Fruit fly (Drosophila melanogaster) whole organism, embryonic: Measurements from ENCODE around the gene mTTF.

Experiments used
- Atf6 ChIP-seq: fragments of 200-800 bp; sonication (Bioruptor generic); IDR thresholded peaks from 2 replicates; pipeline ENCODE4 v1.3.6; 2022; ENCODE audit warnings: missing biosample characterization, missing genetic modification characterization
- BtbVII ChIP-seq: fragments of 200-800 bp; sonication (Bioruptor generic); optimal IDR thresholded peaks from 3 replicates; lab custom pipeline; 2017; ENCODE audit warnings: missing biosample characterization, mild to moderate bottlenecking, missing genetic modification characterization
- CG10366 ChIP-seq: fragments of 200-800 bp; sonication (Bioruptor generic); IDR thresholded peaks from 2 replicates; pipeline ENCODE4 v1.3.6; 2022; ENCODE audit warnings: missing biosample characterization, missing genetic modification characterization
- CG10654 ChIP-seq: fragments of 200-800 bp; sonication (Bioruptor generic); optimal IDR thresholded peaks from 2 replicates; lab custom pipeline; 2016; ENCODE audit warnings: missing biosample characterization, missing genetic modification characterization
- CG11456 ChIP-seq: fragments of 200-800 bp; sonication (Bioruptor generic); IDR thresholded peaks from 3 replicates; pipeline ENCODE4 v1.3.6; 2022; ENCODE audit warnings: missing biosample characterization, missing genetic modification characterization
- CG13296 ChIP-seq: fragments of 200-800 bp; sonication (Bioruptor generic); optimal IDR thresholded peaks from 3 replicates; lab custom pipeline; 2018; ENCODE audit warnings: missing biosample characterization, mild to moderate bottlenecking, missing genetic modification characterization
- CG14014 ChIP-seq: fragments of 200-800 bp; sonication (Bioruptor generic); IDR thresholded peaks from 2 replicates; pipeline ENCODE4 v1.3.6; 2022; ENCODE audit warnings: missing biosample characterization, missing genetic modification characterization
- CG16863 ChIP-seq: fragments of 200-800 bp; sonication (Bioruptor generic); optimal IDR thresholded peaks from 3 replicates; lab custom pipeline; 2016; ENCODE audit warnings: missing biosample characterization, missing genetic modification characterization
- CG2202 ChIP-seq: fragments of 200-800 bp; sonication (Bioruptor generic); optimal IDR thresholded peaks from 2 replicates; lab custom pipeline; 2018; ENCODE audit warnings: missing biosample characterization, mild to moderate bottlenecking, missing genetic modification characterization
- CG31224 ChIP-seq: fragments of 200-800 bp; sonication (Bioruptor generic); IDR thresholded peaks from 2 replicates; pipeline ENCODE4 v1.3.6; 2022; ENCODE audit warnings: missing biosample characterization, missing genetic modification characterization
- CG32532 ChIP-seq: fragments of 200-800 bp; sonication (Bioruptor generic); IDR thresholded peaks from 2 replicates; pipeline ENCODE4 v1.3.6; 2022; ENCODE audit warnings: missing biosample characterization, missing genetic modification characterization
- CG3847 ChIP-seq: fragments of 200-800 bp; sonication (Bioruptor generic); IDR thresholded peaks from 2 replicates; pipeline ENCODE4 v1.3.6; 2022; ENCODE audit warnings: missing biosample characterization, missing genetic modification characterization
- CG6813 ChIP-seq: fragments of 200-800 bp; sonication (Bioruptor generic); optimal IDR thresholded peaks from 2 replicates; lab custom pipeline; 2017; ENCODE audit warnings: missing biosample characterization, missing genetic modification characterization, mild to moderate bottlenecking, moderate library complexity, missing genetic modification reagents
- CG7786 ChIP-seq: fragments of 200-800 bp; sonication (Bioruptor generic); optimal IDR thresholded peaks from 2 replicates; lab custom pipeline; 2016; ENCODE audit warnings: missing biosample characterization, missing genetic modification characterization
- CG8281 ChIP-seq: fragments of 200-800 bp; sonication (Bioruptor generic); optimal IDR thresholded peaks from 2 replicates; lab custom pipeline; 2018; ENCODE audit warnings: missing biosample characterization, mild to moderate bottlenecking, missing genetic modification characterization, moderate library complexity
- CG8290 ChIP-seq, 3 experiments: fragments of 200-800 bp; sonication (Bioruptor generic); optimal IDR thresholded peaks; 2 replicates each; lab custom pipeline; 2016 to 2019; ENCODE audit warnings: missing biosample characterization in 3 of 3, missing genetic modification characterization in 3 of 3, mild to moderate bottlenecking in 2 of 3, moderate library complexity in 1 of 3
- CG9609 ChIP-seq: fragments of 200-800 bp; sonication (Bioruptor generic); optimal IDR thresholded peaks from 3 replicates; lab custom pipeline; 2016; ENCODE audit warnings: missing biosample characterization, missing genetic modification characterization
- Chrac-16 ChIP-seq: fragments of 200-800 bp; sonication (Bioruptor generic); optimal IDR thresholded peaks from 3 replicates; lab custom pipeline; 2016; ENCODE audit warnings: missing biosample characterization, missing genetic modification characterization
- Dfd ChIP-seq, 2 experiments: fragments of >200 bp; optimal IDR thresholded peaks; 2 replicates each; lab custom pipeline; 2017; ENCODE audit warnings: missing biosample characterization in 2 of 2, missing genetic modification characterization in 2 of 2
- Ets65A ChIP-seq: fragments of 200-800 bp; sonication (Bioruptor generic); peaks from one replicate; lab custom pipeline; 2016; ENCODE audit warnings: missing biosample characterization, missing genetic modification characterization
- HHEX ChIP-seq: fragments of 200-800 bp; sonication (Bioruptor generic); optimal IDR thresholded peaks from 3 replicates; lab custom pipeline; 2017; ENCODE audit warnings: missing biosample characterization, mild to moderate bottlenecking, missing genetic modification characterization, missing genetic modification reagents
- HLH3B ChIP-seq: fragments of 200-800 bp; sonication (Bioruptor generic); IDR thresholded peaks from 2 replicates; pipeline ENCODE4 v1.3.6; 2022; ENCODE audit warnings: missing biosample characterization, missing genetic modification characterization
- HLH54F ChIP-seq: fragments of 200-800 bp; sonication (Bioruptor generic); optimal IDR thresholded peaks from 3 replicates; lab custom pipeline; 2016; ENCODE audit warnings: missing biosample characterization, missing genetic modification characterization
- Hr51 ChIP-seq, 2 experiments: fragments of 200-800 bp; sonication (Bioruptor generic); optimal IDR thresholded peaks; 2 replicates in 1 of 2; 3 replicates in 1 of 2; lab custom pipeline; 2016 to 2018; ENCODE audit warnings: missing biosample characterization in 2 of 2, missing genetic modification characterization in 2 of 2, mild to moderate bottlenecking in 1 of 2, moderate library complexity in 1 of 2
- Hr78 ChIP-seq, 2 experiments: fragments of 200-800 bp in 1 of 2; fragments of >200 bp in 1 of 2; sonication (Bioruptor generic) in 1 of 2; optimal IDR thresholded peaks; 2 replicates each; lab custom pipeline; 2017 to 2019; ENCODE audit warnings: missing biosample characterization in 2 of 2, missing genetic modification characterization in 2 of 2, mild to moderate bottlenecking in 1 of 2, moderate library complexity in 1 of 2
- Hsf ChIP-seq: fragments of 200-800 bp; sonication (Bioruptor generic); optimal IDR thresholded peaks from 3 replicates; lab custom pipeline; 2016; ENCODE audit warnings: missing biosample characterization, missing genetic modification characterization
- NC2α ChIP-seq: fragments of 200-800 bp; sonication (Bioruptor generic); optimal IDR thresholded peaks from 2 replicates; lab custom pipeline; 2016; ENCODE audit warnings: missing biosample characterization, missing genetic modification characterization
- Oli ChIP-seq: fragments of 200-800 bp; sonication (Bioruptor generic); optimal IDR thresholded peaks from 2 replicates; lab custom pipeline; 2018; ENCODE audit warnings: missing biosample characterization, mild to moderate bottlenecking, missing genetic modification characterization, moderate library complexity
- croc ChIP-seq: fragments of 200-800 bp; sonication (Bioruptor generic); conservative IDR thresholded peaks from 3 replicates; pipeline ENCODE4 v1.3.6; 2022; ENCODE audit warnings: missing biosample characterization, missing genetic modification characterization
- dmrt99B ChIP-seq: fragments of 200-800 bp; sonication (Bioruptor generic); optimal IDR thresholded peaks from 2 replicates; lab custom pipeline; 2018; ENCODE audit warnings: missing biosample characterization, mild to moderate bottlenecking, missing genetic modification characterization, moderate library complexity
- esg ChIP-seq: fragments of 200-800 bp; sonication (Bioruptor generic); conservative IDR thresholded peaks from 2 replicates; pipeline ENCODE4 v1.3.6; 2022; ENCODE audit warnings: missing biosample characterization, missing genetic modification characterization
- fd3F ChIP-seq: fragments of 200-800 bp; sonication (Bioruptor generic); optimal IDR thresholded peaks from 2 replicates; lab custom pipeline; 2018; ENCODE audit warnings: missing biosample characterization, mild to moderate bottlenecking, missing genetic modification characterization, moderate library complexity
- fd64A ChIP-seq: fragments of 200-800 bp; sonication (Bioruptor generic); optimal IDR thresholded peaks from 3 replicates; lab custom pipeline; 2018; ENCODE audit warnings: missing biosample characterization, mild to moderate bottlenecking, missing genetic modification characterization
- grau ChIP-seq: fragments of 200-800 bp; optimal IDR thresholded peaks from 3 replicates; lab custom pipeline; 2019; ENCODE audit warnings: missing biosample characterization, mild to moderate bottlenecking, missing genetic modification characterization, moderate library complexity
- lab ChIP-seq: fragments of 200-800 bp; sonication (Bioruptor generic); optimal IDR thresholded peaks from 3 replicates; lab custom pipeline; 2017; ENCODE audit warnings: missing biosample characterization, missing genetic modification characterization, mild to moderate bottlenecking, moderate library complexity, missing genetic modification reagents
- lilli ChIP-seq: fragments of 200-800 bp; sonication (Bioruptor generic); optimal IDR thresholded peaks from 3 replicates; lab custom pipeline; 2016; ENCODE audit warnings: missing biosample characterization, missing genetic modification characterization
- mam ChIP-seq: fragments of 200-800 bp; sonication (Bioruptor generic); optimal IDR thresholded peaks from 3 replicates; lab custom pipeline; 2016; ENCODE audit warnings: missing biosample characterization, missing genetic modification characterization
- nau ChIP-seq: fragments of 200-800 bp; sonication (Bioruptor generic); optimal IDR thresholded peaks from 3 replicates; lab custom pipeline; 2017; ENCODE audit warnings: missing biosample characterization, mild to moderate bottlenecking, missing genetic modification characterization, missing genetic modification reagents
- oc ChIP-seq: fragments of 200-800 bp; sonication (Bioruptor generic); optimal IDR thresholded peaks from 2 replicates; lab custom pipeline; 2018; ENCODE audit warnings: missing biosample characterization, mild to moderate bottlenecking, missing genetic modification characterization, moderate library complexity
- pb ChIP-seq: fragments of 200-800 bp; sonication (Bioruptor generic); optimal IDR thresholded peaks from 3 replicates; lab custom pipeline; 2016; ENCODE audit warnings: missing biosample characterization, missing genetic modification characterization
- phol ChIP-seq: fragments of 200-800 bp; sonication (Bioruptor generic); optimal IDR thresholded peaks from 3 replicates; lab custom pipeline; 2018; ENCODE audit warnings: missing biosample characterization, mild to moderate bottlenecking, missing genetic modification characterization, moderate library complexity
- sisA ChIP-seq: fragments of 200-800 bp; sonication (Bioruptor generic); IDR thresholded peaks from 2 replicates; pipeline ENCODE4 v1.3.6; 2022; ENCODE audit warnings: missing biosample characterization, missing genetic modification characterization
- sqz ChIP-seq: fragments of 200-800 bp; sonication (Bioruptor generic); optimal IDR thresholded peaks from 3 replicates; lab custom pipeline; 2018; ENCODE audit warnings: missing biosample characterization, mild to moderate bottlenecking, missing genetic modification characterization
- sug ChIP-seq: fragments of 200-800 bp; optimal IDR thresholded peaks from 2 replicates; lab custom pipeline; 2019; ENCODE audit warnings: missing biosample characterization, mild to moderate bottlenecking, missing genetic modification characterization, moderate library complexity
- tgo ChIP-seq: fragments of 200-800 bp; sonication (Bioruptor generic); IDR thresholded peaks from 3 replicates; pipeline ENCODE4 v1.3.6; 2022; ENCODE audit warnings: missing biosample characterization, missing genetic modification characterization
- ttk ChIP-seq: fragments of 200-800 bp; sonication (Bioruptor generic); IDR thresholded peaks from 2 replicates; pipeline ENCODE4 v2.1.2; 2022; ENCODE audit warnings: missing biosample characterization, missing genetic modification characterization
- tx ChIP-seq: fragments of 200-800 bp; sonication (Bioruptor generic); optimal IDR thresholded peaks from 2 replicates; lab custom pipeline; 2016; ENCODE audit warnings: missing biosample characterization, missing genetic modification characterization
- zfh1 ChIP-seq: fragments of 200-800 bp; sonication (Bioruptor generic); IDR thresholded peaks from 3 replicates; pipeline ENCODE4 v1.3.6; 2022; ENCODE audit warnings: missing biosample characterization, missing genetic modification characterization

The mTTF gene

DNA sequence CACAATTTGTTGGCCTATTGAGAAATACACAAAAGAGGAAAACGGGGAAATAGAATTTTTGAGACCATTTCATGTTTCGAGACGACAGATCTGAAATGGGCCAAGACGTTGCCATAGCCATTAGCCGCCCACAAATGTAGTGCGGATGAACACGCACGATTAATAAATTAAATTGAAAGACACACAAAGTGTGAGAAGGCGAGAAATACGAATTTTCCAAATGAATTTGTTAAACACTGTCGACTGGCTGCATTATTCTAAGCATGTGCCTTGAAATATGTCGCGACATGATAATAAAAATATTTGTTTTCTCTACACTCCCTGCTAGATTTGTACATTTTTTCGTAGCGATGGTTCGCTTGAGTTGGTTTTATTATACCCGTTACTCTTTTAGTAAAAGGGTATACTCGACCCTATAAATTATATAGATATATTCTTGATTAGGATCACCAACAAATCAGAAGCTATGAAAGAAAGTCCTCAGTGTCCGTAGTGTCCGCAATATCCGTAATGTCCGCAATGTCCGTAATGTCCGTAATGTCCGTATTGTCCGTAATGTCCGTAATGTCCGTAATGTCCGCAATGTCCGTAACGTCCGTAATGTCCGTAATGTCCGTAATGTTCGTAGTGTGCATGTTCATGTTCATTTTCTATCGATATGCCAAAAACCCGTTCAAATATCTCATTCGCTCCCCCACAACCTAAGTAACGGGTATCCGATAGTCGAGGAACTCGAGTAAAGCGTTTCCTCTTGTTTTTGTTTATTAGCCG, 28.1 kb upstream of the mTTF start (continued):
- TF ChIP-seq Atf6 = peak; percentile 48; the same call in 1 of the 2 replicates
- no peak for TF ChIP-seq Hr78 (GFP tag; optimal IDR thresholded peaks at IDR 0.05; lab: Kevin White, UChicago)
- TF ChIP-seq Dfd (GFP tag; optimal IDR thresholded peaks at IDR 0.05; lab: Kevin White, UChicago) = no peak
- 0 out of 2 replicates have a peak, but pooled peaks have one; percentile 20 for TF ChIP-seq CG14014
- peak; percentile 9 for TF ChIP-seq CG7786 (GFP tag; lab: Kevin White, UChicago)
- TF ChIP-seq CG10654 (GFP tag; lab: Kevin White, UChicago) = peak; percentile 50
- TF ChIP-seq CG3847 (GFP tag; lab: Robert Waterston, UW) = peak; percentile 42; the same call in 1 of the 2 replicates
- peak; percentile 36 for TF ChIP-seq HHEX
- TF ChIP-seq HLH54F (GFP tag; lab: Kevin White, UChicago) = peak; percentile 1
- peak; percentile 45 for TF ChIP-seq CG16863
- TF ChIP-seq CG13296 = no peak
- TF ChIP-seq CG31224 = 0 out of 2 replicates have a peak, but pooled peaks have one; percentile 29
- no peak for TF ChIP-seq mam (GFP tag; lab: Kevin White, UChicago)
- peak; percentile 66 for TF ChIP-seq phol (tag; lab: Kevin White, UChicago)
- TF ChIP-seq CG8281 (tag; lab: Kevin White, UChicago) = peak; percentile 6
- peak; percentile 34; the same call in 1 of the 2 replicates for TF ChIP-seq ttk (GFP tag; lab: Robert Waterston, UW)
- TF ChIP-seq oc = no peak
- TF ChIP-seq esg (GFP tag; lab: Robert Waterston, UW) = 0 out of 2 replicates have a peak, but pooled peaks have one; percentile 15
- peak; percentile 32; the same call in 1 of the 2 replicates for TF ChIP-seq HLH3B (GFP tag; lab: Robert Waterston, UW)
- no peak for TF ChIP-seq CG10366 (GFP tag; lab: Robert Waterston, UW)
- peak; percentile 18 for TF ChIP-seq CG8290 (GFP tag; optimal IDR thresholded peaks at IDR 0.05; lab: Kevin White, UChicago)
- TF ChIP-seq CG8290 (tag; optimal IDR thresholded peaks at IDR 0.05; lab: Kevin White, UChicago) = no peak
- TF ChIP-seq sqz (GFP tag; lab: Kevin White, UChicago) = no peak
- peak; percentile 1 for TF ChIP-seq fd64A
- TF ChIP-seq lab (GFP tag; lab: Kevin White, UChicago) = peak; percentile 6
- TF ChIP-seq tx (GFP tag; lab: Kevin White, UChicago) = no peak
- TF ChIP-seq Hsf = peak; percentile 55
- TF ChIP-seq CG11456 (GFP tag; lab: Robert Waterston, UW) = peak; percentile 27; the same call in 1 of the 3 replicates
- TF ChIP-seq sisA (GFP tag; lab: Robert Waterston, UW) = no peak
- peak; percentile 9 for TF ChIP-seq CG9609 (GFP tag; lab: Kevin White, UChicago)
- peak; percentile 3 for TF ChIP-seq pb (GFP tag; lab: Kevin White, UChicago)
- TF ChIP-seq fd3F (GFP tag; lab: Kevin White, UChicago) = no peak
- TF ChIP-seq CG6813 (GFP tag; lab: Kevin White, UChicago) = peak; percentile 3
- TF ChIP-seq croc (GFP tag; lab: Robert Waterston, UW) = 0 out of 3 replicates have a peak, but pooled peaks have one; percentile 19
- peak; percentile 9 for TF ChIP-seq Chrac-16 (GFP tag; lab: Kevin White, UChicago)
- TF ChIP-seq Oli (tag; lab: Kevin White, UChicago) = peak; percentile 44
- TF ChIP-seq Ets65A (GFP tag; lab: Kevin White, UChicago) = no peak
- 0 out of 3 replicates have a peak, but pooled peaks have one; percentile 13 for TF ChIP-seq tgo (GFP tag; lab: Robert Waterston, UW)
- TF ChIP-seq Hr51 (GFP tag; optimal IDR thresholded peaks at IDR 0.05; lab: Kevin White, UChicago) = peak in 1 of 2 experiments; percentile 38
- peak; percentile 16; the same call in 1 of the 2 replicates for TF ChIP-seq CG32532 (GFP tag; lab: Robert Waterston, UW)
- TF ChIP-seq CG2202 (tag; lab: Kevin White, UChicago) = no peak
- TF ChIP-seq dmrt99B (tag; lab: Kevin White, UChicago) = peak; percentile 66
- peak; percentile 52 for TF ChIP-seq lilli (GFP tag; lab: Kevin White, UChicago)
- no peak for TF ChIP-seq BtbVII (GFP tag; lab: Kevin White, UChicago)
- peak; percentile 80 for TF ChIP-seq nau (GFP tag; lab: Kevin White, UChicago)
- peak; percentile 50 for TF ChIP-seq grau (tag; lab: Kevin White, UChicago)
- peak; percentile 3 for TF ChIP-seq NC2α (GFP tag; lab: Kevin White, UChicago)
- TF ChIP-seq zfh1 = peak; percentile 50; the same call in 1 of the 3 replicates
- peak; percentile 7 for TF ChIP-seq sug (tag; lab: Kevin White, UChicago)
